Worm (Caenorhabditis elegans): ENCODE measurements around the gene gst-18.

gst-18 gene

ce11 chrII:13630690-13631089 is at the start of gene gst-18, which contains the start of gene gst-17:
Gene gst-18, minus strand, starts transcription at chrII:13630887.
Gene gst-17, minus strand, starts transcription at chrII:13630790.
- TF ChIP-seq sem-2 (GFP tag; optimal IDR thresholded peaks at IDR 0.05): no peak
- no peak for TF ChIP-seq hlh-1 (tag; optimal IDR thresholded peaks at IDR 0.05)
- TF ChIP-seq lin-32 (GFP tag; optimal IDR thresholded peaks at IDR 0.05): no peak
- no peak for TF ChIP-seq drap-1 (GFP tag; optimal IDR thresholded peaks at IDR 0.05)
- TF ChIP-seq unc-39 (tag; optimal IDR thresholded peaks at IDR 0.05): no peak
- no peak for TF ChIP-seq nhr-76 (tag; optimal IDR thresholded peaks at IDR 0.05)

- TF ChIP-seq mep-1 (tag; optimal IDR thresholded peaks at IDR 0.05) (no peak), hlh-1 (tag; optimal IDR thresholded peaks at IDR 0.05) (no peak), sem-2 (GFP tag; optimal IDR thresholded peaks at IDR 0.05) (no peak), blmp-1 (tag; optimal IDR thresholded peaks at IDR 0.05) (peak; percentile 38)
Measured at ce11 chrII:13679775-13680320, 49.2 kb upstream of the gst-18 start.

ce11 chrII:13678555-13679119 is 48.0 kb upstream of the gst-18 start:
- TF ChIP-seq M03D4.4 (tag; optimal IDR thresholded peaks at IDR 0.05): no peak
- no peak for TF ChIP-seq nhr-2 (tag; optimal IDR thresholded peaks at IDR 0.05)
- TF ChIP-seq tbx-8 (GFP tag; optimal IDR thresholded peaks at IDR 0.05): no peak
- TF ChIP-seq pha-4 (tag; optimal IDR thresholded peaks at IDR 0.05): no peak
- no peak for TF ChIP-seq bed-3 (GFP tag; optimal IDR thresholded peaks at IDR 0.05)
- no peak for TF ChIP-seq elt-1 (tag; optimal IDR thresholded peaks at IDR 0.05; ENCODE audit: borderline replicate concordance, insufficient read depth)
- no peak for TF ChIP-seq nhr-76 (tag; optimal IDR thresholded peaks at IDR 0.05)
- no peak for TF ChIP-seq mab-5 (tag; optimal IDR thresholded peaks at IDR 0.05)
- TF ChIP-seq mep-1 (tag; optimal IDR thresholded peaks at IDR 0.05): no peak
- TF ChIP-seq ceh-43 (GFP tag; optimal IDR thresholded peaks at IDR 0.05): no peak

ce11 chrII:13677927-13678326 is 47.2 kb upstream of the gst-18 start:
- TF ChIP-seq elt-1 (tag; optimal IDR thresholded peaks at IDR 0.05; ENCODE audit: borderline replicate concordance, insufficient read depth) (no peak), lin-32 (GFP tag; optimal IDR thresholded peaks at IDR 0.05) (no peak), elt-3 (tag; optimal IDR thresholded peaks at IDR 0.05) (no peak), ztf-11 (tag; optimal IDR thresholded peaks at IDR 0.05) (no peak), cnd-1 (tag; optimal IDR thresholded peaks at IDR 0.05) (no peak)

- no peak for TF ChIP-seq sptf-1 (tag; optimal IDR thresholded peaks at IDR 0.05)
- no peak for TF ChIP-seq nhr-28 (tag; optimal IDR thresholded peaks at IDR 0.05)
- TF ChIP-seq zip-8 (tag; optimal IDR thresholded peaks at IDR 0.05): no peak
- TF ChIP-seq lin-13 (tag; optimal IDR thresholded peaks at IDR 0.05): no peak
- no peak for TF ChIP-seq ceh-83 (GFP tag; optimal IDR thresholded peaks at IDR 0.05)
- TF ChIP-seq lin-32 (GFP tag; optimal IDR thresholded peaks at IDR 0.05): no peak
- no peak for TF ChIP-seq blmp-1 (tag; optimal IDR thresholded peaks at IDR 0.05)
- TF ChIP-seq snpc-4 (tag; optimal IDR thresholded peaks at IDR 0.05): no peak
- TF ChIP-seq unc-120 (tag; optimal IDR thresholded peaks at IDR 0.05; ENCODE audit: poor library complexity, severe bottlenecking): no peak
- no peak for TF ChIP-seq unc-39 (tag; optimal IDR thresholded peaks at IDR 0.05)
- TF ChIP-seq ceh-43 (GFP tag; optimal IDR thresholded peaks at IDR 0.05): no peak
- TF ChIP-seq hlh-1 (tag; optimal IDR thresholded peaks at IDR 0.05): no peak
- TF ChIP-seq mab-5 (tag; optimal IDR thresholded peaks at IDR 0.05): no peak
- no peak for TF ChIP-seq flh-1 (GFP tag; optimal IDR thresholded peaks at IDR 0.05)
Measured at ce11 chrII:13675212-13675611, 44.5 kb upstream of the gst-18 start.

ce11 chrII:13673605-13674193 is 43.0 kb upstream of the gst-18 start:
- TF ChIP-seq flh-1 (GFP tag; optimal IDR thresholded peaks at IDR 0.05): no peak
- no peak for TF ChIP-seq lsy-2 (tag; optimal IDR thresholded peaks at IDR 0.05)
